Worm (Caenorhabditis elegans) whole organism, young adult: ENCODE results near the gene math-25.

ENCODE experiments used
- F23B12.7 ChIP-seq: sonication (generic microtip); optimal IDR thresholded peaks from 2 replicates; lab custom pipeline; 2017; ENCODE audit warnings: missing genetic modification characterization, mild to moderate bottlenecking, missing compliant biosample characterization, antibody characterized with exemption, moderate library complexity; ENCODE audit not compliant: insufficient read depth
- ama-1 ChIP-seq, 3 experiments: fragments of 150-350 bp in 1 of 3; sonication (generic microtip) in 2 of 3; optimal IDR thresholded peaks; 2 replicates each; lab custom pipeline; 2014 to 2018; ENCODE audit warnings: missing biosample characterization in 2 of 3, missing genetic modification characterization in 2 of 3, missing genetic modification reagents in 2 of 3
- ceh-27 ChIP-seq: fragments of 200-800 bp; sonication (Bioruptor generic); optimal IDR thresholded peaks from 2 replicates; lab custom pipeline; 2018; ENCODE audit warnings: mild to moderate bottlenecking, missing genetic modification characterization, moderate library complexity, missing compliant biosample characterization
- ceh-58 ChIP-seq: fragments of 200-800 bp; sonication (Bioruptor generic); IDR thresholded peaks from 2 replicates; pipeline ENCODE4 v1.3.6; 2022; ENCODE audit warnings: missing genetic modification characterization, missing compliant biosample characterization
- die-1 ChIP-seq: sonication (generic microtip); optimal IDR thresholded peaks from 2 replicates; lab custom pipeline; 2016; ENCODE audit warnings: missing genotype, mild to moderate bottlenecking, missing genetic modification characterization, missing compliant biosample characterization
- dpl-1 ChIP-seq: fragments of 150-350 bp; optimal IDR thresholded peaks from 2 replicates; lab custom pipeline; 2014; ENCODE audit warnings: missing biosample characterization, missing genetic modification reagents, missing genetic modification characterization
- lin-40 ChIP-seq: sonication (generic microtip); optimal IDR thresholded peaks from 2 replicates; lab custom pipeline; 2016; ENCODE audit warnings: missing genetic modification characterization, mild to moderate bottlenecking, missing compliant biosample characterization, missing genotype, missing genetic modification reagents
- lir-1 ChIP-seq: fragments of 200-800 bp; sonication (Bioruptor generic); conservative IDR thresholded peaks from 2 replicates; pipeline ENCODE4 v1.3.6; 2022; ENCODE audit warnings: missing genetic modification reagents, missing genetic modification characterization, missing compliant biosample characterization
- madf-8 ChIP-seq: fragments of 200-800 bp; sonication (Bioruptor generic); conservative IDR thresholded peaks from 2 replicates; pipeline ENCODE4 v1.3.6; 2022; ENCODE audit warnings: missing genetic modification reagents, missing genetic modification characterization, missing compliant biosample characterization
- rpc-1 ChIP-seq, 2 experiments: fragments of 150-350 bp in 1 of 2; sonication (generic microtip) in 1 of 2; optimal IDR thresholded peaks; 2 replicates each; lab custom pipeline; 2014 to 2018; ENCODE audit warnings: missing biosample characterization in 1 of 2, missing genetic modification characterization in 1 of 2, missing genetic modification reagents in 1 of 2, missing genotype in 1 of 2
- snpc-3.4 ChIP-seq: sonication (generic microtip); optimal IDR thresholded peaks from 2 replicates; lab custom pipeline; 2017; ENCODE audit warnings: missing genetic modification characterization, mild to moderate bottlenecking, missing compliant biosample characterization, antibody characterized with exemption, moderate library complexity, missing genotype, missing genetic modification reagents
- ztf-18 ChIP-seq: sonication (generic microtip); optimal IDR thresholded peaks from 2 replicates; lab custom pipeline; 2016; ENCODE audit warnings: missing genotype, mild to moderate bottlenecking, missing genetic modification characterization, missing compliant biosample characterization

- TF ChIP-seq lin-40: no peak
- TF ChIP-seq ama-1 (optimal IDR thresholded peaks at IDR 0.05; lab: Kevin White, UChicago): no peak
- no peak for TF ChIP-seq ama-1 (GFP tag; optimal IDR thresholded peaks at IDR 0.05; lab: Kevin White, UChicago)
- TF ChIP-seq ceh-58: no peak
- no peak for TF ChIP-seq F23B12.7 (tag; lab: Kevin White, UChicago)
- no peak for TF ChIP-seq ztf-18 (tag; lab: Kevin White, UChicago)
- TF ChIP-seq die-1 (tag; lab: Kevin White, UChicago): no peak
- TF ChIP-seq snpc-3.4 (tag; lab: Kevin White, UChicago): no peak
- no peak for TF ChIP-seq lir-1 (GFP tag; lab: Robert Waterston, UW)
- TF ChIP-seq ceh-27: no peak
- TF ChIP-seq rpc-1 (optimal IDR thresholded peaks at IDR 0.05; lab: Kevin White, UChicago): no peak
- TF ChIP-seq rpc-1 (tag; optimal IDR thresholded peaks at IDR 0.05; lab: Kevin White, UChicago): no peak
- TF ChIP-seq dpl-1 (GFP tag; lab: Kevin White, UChicago): no peak
- TF ChIP-seq madf-8 (GFP tag; lab: Robert Waterston, UW): no peak
These were observed 6.8 kb upstream of the math-25 start, which contains the start of gene math-8 for ce11 chrII:1889071-1889470.
